Fruit fly (Drosophila melanogaster) whole organism, wandering third instar larva: ENCODE measurements around the gene CG2321.
A peak's percentile ranks its signal among the peaks of the same experiment; 100 is the strongest.

ENCODE experiments used
- Abd-B ChIP-seq: fragments of >200 bp; optimal IDR thresholded peaks from 2 replicates; lab custom pipeline; 2017; ENCODE audit warnings: missing biosample characterization, missing genetic modification characterization
- CG32264 ChIP-seq: fragments of 200-800 bp; sonication (Bioruptor generic); optimal IDR thresholded peaks from 2 replicates; lab custom pipeline; 2016; ENCODE audit warnings: missing biosample characterization, missing genetic modification characterization
- CG9705 ChIP-seq: fragments of 200-800 bp; sonication (Bioruptor generic); optimal IDR thresholded peaks from 2 replicates; lab custom pipeline; 2018; ENCODE audit warnings: missing biosample characterization, mild to moderate bottlenecking, missing genetic modification characterization
- CrebA ChIP-seq: fragments of 200-800 bp; sonication (Bioruptor generic); optimal IDR thresholded peaks from 2 replicates; lab custom pipeline; 2016; ENCODE audit warnings: missing biosample characterization, mild to moderate bottlenecking, missing genetic modification characterization, borderline replicate concordance
- Dfd ChIP-seq: fragments of >200 bp; optimal IDR thresholded peaks from 2 replicates; lab custom pipeline; 2017; ENCODE audit warnings: missing biosample characterization, missing genetic modification characterization
- Dif ChIP-seq: fragments of 200-275, 200-300 bp; sonication (Bioruptor generic); optimal IDR thresholded peaks from 2 replicates; lab custom pipeline; 2018; ENCODE audit warnings: missing biosample characterization, missing genetic modification characterization; ENCODE audit not compliant: partially characterized antibody
- GATAd ChIP-seq: sonication (Bioruptor generic); optimal IDR thresholded peaks from 2 replicates; lab custom pipeline; 2016; ENCODE audit warnings: missing biosample characterization, missing genetic modification characterization
- HLH106 ChIP-seq: fragments of 200-800 bp; optimal IDR thresholded peaks from 3 replicates; lab custom pipeline; 2019; ENCODE audit warnings: missing biosample characterization, mild to moderate bottlenecking, missing genetic modification characterization, moderate library complexity
- Hnf4 ChIP-seq: fragments of 200-800 bp; sonication (Bioruptor generic); optimal IDR thresholded peaks from 2 replicates; lab custom pipeline; 2016; ENCODE audit warnings: missing biosample characterization, mild to moderate bottlenecking, missing genetic modification characterization
- Hr78 ChIP-seq: fragments of >200 bp; optimal IDR thresholded peaks from 2 replicates; lab custom pipeline; 2017; ENCODE audit warnings: missing biosample characterization, missing genetic modification characterization
- Hr83 ChIP-seq: fragments of 200-300 bp; sonication (Bioruptor generic); optimal IDR thresholded peaks from 2 replicates; lab custom pipeline; 2016; ENCODE audit warnings: missing biosample characterization, mild to moderate bottlenecking, missing genetic modification characterization, moderate library complexity; ENCODE audit not compliant: poor library complexity, severe bottlenecking
- Jra ChIP-seq: sonication (Bioruptor generic); optimal IDR thresholded peaks from 2 replicates; lab custom pipeline; 2016; ENCODE audit warnings: missing biosample characterization, missing genetic modification characterization
- Mio ChIP-seq: sonication (Bioruptor generic); optimal IDR thresholded peaks from 2 replicates; lab custom pipeline; 2016; ENCODE audit warnings: missing biosample characterization, missing genetic modification characterization
- Myc ChIP-seq: fragments of >200 bp; optimal IDR thresholded peaks from 2 replicates; lab custom pipeline; 2017
- N ChIP-seq: fragments of >200 bp; optimal IDR thresholded peaks from 2 replicates; lab custom pipeline; 2018; ENCODE audit warnings: missing biosample characterization, missing external identifiers, missing genetic modification characterization
- OdsH ChIP-seq: fragments of 200-800 bp; sonication (Bioruptor generic); optimal IDR thresholded peaks from 2 replicates; lab custom pipeline; 2016; ENCODE audit warnings: missing biosample characterization, mild to moderate bottlenecking, missing genetic modification characterization
- Rel ChIP-seq, 2 experiments: fragments of 200-800 bp; sonication (Bioruptor generic) in 1 of 2; optimal IDR thresholded peaks; 2 replicates in 1 of 2; 3 replicates in 1 of 2; lab custom pipeline; 2016 to 2019; ENCODE audit warnings: mild to moderate bottlenecking in 2 of 2, missing biosample characterization in 2 of 2, missing genetic modification characterization in 2 of 2, moderate library complexity in 1 of 2
- Sp1 ChIP-seq: fragments of 200-800 bp; sonication (Bioruptor generic); optimal IDR thresholded peaks from 3 replicates; lab custom pipeline; 2019; ENCODE audit warnings: missing biosample characterization, mild to moderate bottlenecking, missing genetic modification characterization, moderate library complexity
- Vsx2 ChIP-seq: fragments of 200-300, 225-300 bp; sonication (Bioruptor generic); optimal IDR thresholded peaks from 2 replicates; lab custom pipeline; 2018; ENCODE audit warnings: missing biosample characterization, missing genetic modification characterization; ENCODE audit not compliant: partially characterized antibody
- br ChIP-seq: fragments of 200-800 bp; sonication (Bioruptor generic); optimal IDR thresholded peaks from 2 replicates; lab custom pipeline; 2016; ENCODE audit warnings: missing biosample characterization, missing genetic modification characterization
- brk ChIP-seq: fragments of 200-800 bp; sonication (Bioruptor generic); optimal IDR thresholded peaks from 2 replicates; lab custom pipeline; 2016; ENCODE audit warnings: missing biosample characterization, mild to moderate bottlenecking, missing genetic modification characterization
- dl ChIP-seq, 2 experiments: fragments of 175-275, 200-275 bp in 1 of 2; fragments of 200-275 bp in 1 of 2; sonication (Bioruptor generic); optimal IDR thresholded peaks; lab custom pipeline; 2018; ENCODE audit warnings: mild to moderate bottlenecking in 2 of 2, missing biosample characterization in 2 of 2, missing genetic modification characterization in 2 of 2, moderate library complexity in 2 of 2; ENCODE audit not compliant: partially characterized antibody in 2 of 2, insufficient read depth in 1 of 2
- dmrt93B ChIP-seq: fragments of 200-800 bp; sonication (Bioruptor generic); optimal IDR thresholded peaks from 2 replicates; lab custom pipeline; 2018; ENCODE audit warnings: missing biosample characterization, mild to moderate bottlenecking, missing genetic modification characterization
- dsf ChIP-seq: sonication (Bioruptor generic); optimal IDR thresholded peaks from 2 replicates; lab custom pipeline; 2016; ENCODE audit warnings: missing biosample characterization, missing genetic modification characterization, borderline replicate concordance
- ey ChIP-seq: fragments of 200-800 bp; sonication (Bioruptor generic); optimal IDR thresholded peaks from 2 replicates; lab custom pipeline; 2016; ENCODE audit warnings: missing biosample characterization, missing genetic modification characterization
- foxo ChIP-seq, 2 experiments: fragments of 200-800 bp; sonication (Bioruptor generic); optimal IDR thresholded peaks; 2 replicates in 1 of 2; 3 replicates in 1 of 2; lab custom pipeline; 2016 to 2017; ENCODE audit warnings: missing biosample characterization in 2 of 2, missing genetic modification characterization in 2 of 2
- fru ChIP-seq: fragments of 200-800 bp; sonication (Bioruptor generic); optimal IDR thresholded peaks from 3 replicates; lab custom pipeline; 2016; ENCODE audit warnings: missing biosample characterization, mild to moderate bottlenecking, missing genetic modification characterization
- h ChIP-seq: fragments of 200-800 bp; sonication (Bioruptor generic); optimal IDR thresholded peaks from 3 replicates; lab custom pipeline; 2016; ENCODE audit warnings: missing biosample characterization, mild to moderate bottlenecking, missing genetic modification characterization
- jim ChIP-seq: fragments of 175-275, 200-325 bp; sonication (Bioruptor generic); optimal IDR thresholded peaks from 2 replicates; lab custom pipeline; 2016; ENCODE audit warnings: missing biosample characterization, mild to moderate bottlenecking, missing genetic modification characterization
- lola ChIP-seq: fragments of >200 bp; optimal IDR thresholded peaks from 2 replicates; lab custom pipeline; 2017; ENCODE audit warnings: missing biosample characterization, missing genetic modification characterization
- pan ChIP-seq: fragments of >200 bp; optimal IDR thresholded peaks from 2 replicates; lab custom pipeline; 2017
- psq ChIP-seq: fragments of 200-800 bp; sonication (Bioruptor generic); optimal IDR thresholded peaks from 3 replicates; lab custom pipeline; 2017; ENCODE audit warnings: missing biosample characterization, mild to moderate bottlenecking, missing genetic modification characterization, moderate library complexity
- rgr ChIP-seq: fragments of 200-800 bp; sonication (Bioruptor generic); optimal IDR thresholded peaks from 3 replicates; lab custom pipeline; 2016; ENCODE audit warnings: missing biosample characterization, mild to moderate bottlenecking, missing genetic modification characterization
- sage ChIP-seq: fragments of 200-800 bp; sonication (Bioruptor generic); optimal IDR thresholded peaks from 2 replicates; lab custom pipeline; 2016; ENCODE audit warnings: missing biosample characterization, mild to moderate bottlenecking, missing genetic modification characterization
- tai ChIP-seq: sonication (Bioruptor generic); optimal IDR thresholded peaks from 2 replicates; lab custom pipeline; 2016; ENCODE audit warnings: missing biosample characterization, missing genetic modification characterization
- usp ChIP-seq: fragments of >200 bp; optimal IDR thresholded peaks from 2 replicates; lab custom pipeline; 2017; ENCODE audit warnings: missing biosample characterization, missing genetic modification characterization
- woc ChIP-seq: sonication (Bioruptor generic); optimal IDR thresholded peaks from 2 replicates; lab custom pipeline; 2016; ENCODE audit warnings: missing biosample characterization, mild to moderate bottlenecking, missing genetic modification characterization

CG2321 gene

DNA sequence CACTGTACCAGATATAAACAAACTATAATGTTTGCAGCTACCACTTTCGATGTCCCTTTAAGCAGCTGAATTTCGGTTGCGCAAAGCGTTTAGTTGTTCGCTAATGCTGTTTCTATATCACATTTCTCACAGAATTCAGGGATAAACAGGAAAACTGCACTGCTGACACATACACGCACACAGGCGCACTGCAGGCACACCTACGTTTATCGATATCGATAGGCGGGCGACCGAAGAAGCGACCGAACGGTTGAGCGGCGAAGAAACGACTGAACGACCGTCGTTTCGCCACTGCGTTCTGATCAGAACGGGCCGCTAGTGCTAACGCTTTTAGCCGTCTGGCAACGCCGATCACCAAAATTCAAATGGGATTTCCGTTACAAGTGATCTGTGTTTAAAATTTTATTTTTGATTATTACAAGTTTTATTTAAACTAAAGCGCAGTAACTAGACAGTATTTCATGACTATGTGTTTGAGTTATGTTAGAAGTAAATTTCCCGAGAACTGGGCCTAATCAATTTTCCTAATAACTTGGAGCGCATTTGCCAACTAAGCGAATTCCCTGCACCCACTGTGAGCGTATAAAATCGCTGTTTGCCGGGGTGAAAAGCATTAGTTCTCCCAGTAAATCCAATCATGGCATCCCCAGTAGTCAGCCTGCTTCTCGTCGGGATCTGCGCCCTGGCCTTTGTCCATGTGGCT is 4.3 kb upstream of the CG2321 start, which contains the start of the genes CG2310 and Diedel:
Gene CG2310, minus strand, starts transcription at position 277 of the 703 bp plus-strand sequence.
Gene Diedel, plus strand, starts transcription at position 611 of the 703 bp plus-strand sequence.
- TF ChIP-seq Dif (GFP tag; lab: Kevin White, UChicago) (peak; percentile 88), dmrt93B (no peak), Vsx2 (GFP tag; lab: Kevin White, UChicago) (peak; percentile 90), Rel (GFP tag; optimal IDR thresholded peaks at IDR 0.05; lab: Kevin White, UChicago) (no peak), Rel (tag; optimal IDR thresholded peaks at IDR 0.05; lab: Kevin White, UChicago) (peak; percentile 31), brk (GFP tag; lab: Kevin White, UChicago) (no peak), Hnf4 (GFP tag; lab: Kevin White, UChicago) (no peak), ey (no peak), GATAd (GFP tag; lab: Kevin White, UChicago) (no peak), dsf (GFP tag; lab: Kevin White, UChicago) (no peak), CG9705 (GFP tag; lab: Kevin White, UChicago) (no peak), N (GFP tag; lab: Kevin White, UChicago) (peak; percentile 75), Myc (lab: Kevin White, UChicago) (no peak), foxo (GFP tag; optimal IDR thresholded peaks at IDR 0.05; lab: Kevin White, UChicago) (no peak), tai (GFP tag; lab: Kevin White, UChicago) (no peak), Hr83 (GFP tag; lab: Kevin White, UChicago) (peak; percentile 37), Jra (GFP tag; lab: Kevin White, UChicago) (no peak), Abd-B (no peak), Sp1 (GFP tag; lab: Kevin White, UChicago) (no peak)

DNA sequence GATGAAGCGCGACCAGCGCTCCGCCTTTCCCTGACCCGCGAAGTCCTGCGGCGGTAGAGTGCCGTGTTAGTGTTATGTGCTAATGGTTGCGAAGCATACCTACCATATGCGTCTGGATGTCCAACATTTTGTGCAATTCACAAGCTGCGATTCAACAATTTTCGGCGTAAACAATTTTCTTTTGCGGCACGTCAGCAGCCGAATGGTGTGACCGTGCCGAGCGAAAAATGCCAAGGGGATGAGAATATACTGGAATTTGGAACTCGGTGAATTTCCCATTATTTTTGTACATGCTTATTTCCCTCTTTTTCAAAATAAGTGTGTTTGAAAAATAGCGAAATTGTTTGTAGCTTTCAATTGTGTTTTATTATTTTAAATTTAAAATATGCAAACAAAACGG is 1.8 kb upstream of the CG2321 start, which contains the start of gene Spase12:
Gene Spase12, minus strand, starts transcription at position 239 of the 400 bp plus-strand sequence.
- TF ChIP-seq GATAd (GFP tag; lab: Kevin White, UChicago) (no peak), sage (no peak), dsf (GFP tag; lab: Kevin White, UChicago) (no peak), rgr (GFP tag; lab: Kevin White, UChicago) (no peak), dl (GFP tag; optimal IDR thresholded peaks at IDR 0.05; lab: Kevin White, UChicago; ENCODE audit: insufficient read depth in 1 of 2, partially characterized antibody in 2 of 2) (no peak), brk (GFP tag; lab: Kevin White, UChicago) (no peak), CrebA (GFP tag; lab: Kevin White, UChicago) (no peak), Myc (lab: Kevin White, UChicago) (peak; percentile 77)

DNA sequence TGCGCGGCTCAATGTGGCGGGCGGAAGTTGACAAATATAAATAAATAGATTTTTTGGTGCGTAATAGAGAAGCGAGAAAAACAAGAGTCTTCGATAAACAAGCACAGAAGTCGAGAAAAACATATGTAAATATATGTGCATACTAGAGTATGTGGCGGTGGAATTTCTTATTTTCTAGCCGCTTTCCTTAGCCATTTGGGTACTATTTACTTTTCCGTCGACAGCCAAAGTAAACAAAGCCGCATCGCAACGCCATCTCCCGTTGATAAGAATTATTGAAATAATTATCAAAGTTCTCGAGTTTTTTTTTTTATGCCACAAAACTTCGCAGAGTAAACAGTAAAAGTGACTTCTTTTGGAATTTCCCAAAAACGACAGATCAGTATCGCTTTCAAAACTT is 9.1 kb downstream of the CG2321 start:
- TF ChIP-seq woc (GFP tag; lab: Kevin White, UChicago) (no peak), Hr83 (GFP tag; lab: Kevin White, UChicago) (peak; percentile 30), brk (GFP tag; lab: Kevin White, UChicago) (no peak), Hnf4 (GFP tag; lab: Kevin White, UChicago) (no peak), h (GFP tag; lab: Kevin White, UChicago) (peak; percentile 4), usp (no peak), Vsx2 (GFP tag; lab: Kevin White, UChicago) (no peak)

DNA sequence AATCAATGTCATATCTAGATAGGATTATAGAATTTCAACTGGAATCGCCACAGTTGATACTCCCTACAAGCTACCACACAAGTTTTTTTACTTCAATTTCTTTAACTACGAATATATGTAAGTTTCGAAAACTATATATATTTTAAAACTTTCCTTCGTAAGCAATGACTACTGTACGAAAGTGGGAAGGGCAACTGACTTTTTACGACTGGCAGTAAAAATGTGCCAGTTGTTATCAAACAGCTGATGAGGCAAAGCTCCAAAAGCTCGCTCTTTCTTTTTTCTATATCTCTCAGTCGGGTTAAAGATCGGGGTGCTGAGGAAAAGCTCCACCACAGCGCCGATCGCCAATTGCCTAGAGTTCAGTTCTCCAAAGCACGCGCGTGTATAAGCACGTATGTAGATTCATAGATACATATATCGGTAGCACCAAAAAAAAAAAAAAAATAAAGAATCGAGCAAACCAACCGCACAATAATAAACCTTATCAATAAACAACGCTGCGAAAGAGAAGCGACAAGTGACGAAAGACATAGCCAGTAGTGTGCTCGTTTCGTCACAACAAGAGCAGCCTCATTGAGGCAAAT is 10.0 kb downstream of the CG2321 start:
- TF ChIP-seq br (GFP tag; lab: Kevin White, UChicago) (peak; percentile 47), Myc (lab: Kevin White, UChicago) (no peak), fru (GFP tag; lab: Kevin White, UChicago) (peak; percentile 66), CrebA (GFP tag; lab: Kevin White, UChicago) (no peak), GATAd (GFP tag; lab: Kevin White, UChicago) (no peak), Abd-B (no peak), CG32264 (GFP tag; lab: Kevin White, UChicago) (no peak), tai (GFP tag; lab: Kevin White, UChicago) (no peak), OdsH (GFP tag; lab: Kevin White, UChicago) (peak; percentile 29), psq (GFP tag; lab: Kevin White, UChicago) (peak; percentile 50), dmrt93B (peak; percentile 37), HLH106 (tag; lab: Kevin White, UChicago) (peak; percentile 67), jim (no peak), dsf (GFP tag; lab: Kevin White, UChicago) (no peak), Jra (GFP tag; lab: Kevin White, UChicago) (no peak), brk (GFP tag; lab: Kevin White, UChicago) (no peak), Hr78 (GFP tag; lab: Kevin White, UChicago) (no peak), Rel (GFP tag; optimal IDR thresholded peaks at IDR 0.05; lab: Kevin White, UChicago) (no peak), Rel (tag; optimal IDR thresholded peaks at IDR 0.05; lab: Kevin White, UChicago) (no peak), foxo (GFP tag; optimal IDR thresholded peaks at IDR 0.05; lab: Kevin White, UChicago) (peak in 1 of 2 experiments; percentile 75), pan (lab: Kevin White, UChicago) (no peak), Vsx2 (GFP tag; lab: Kevin White, UChicago) (peak; percentile 20), lola (GFP tag; lab: Kevin White, UChicago) (no peak), Mio (GFP tag; lab: Kevin White, UChicago) (no peak), usp (no peak), Dfd (no peak), rgr (GFP tag; lab: Kevin White, UChicago) (peak; percentile 22), h (GFP tag; lab: Kevin White, UChicago) (peak; percentile 44), Hnf4 (GFP tag; lab: Kevin White, UChicago) (no peak), N (GFP tag; lab: Kevin White, UChicago) (no peak)
